Fruit fly (Drosophila melanogaster) S2 (cell line): Measurements from ENCODE around the gene CG42335.

Experiments
- CG8478 ChIP-seq: fragments of >200 bp; optimal IDR thresholded peaks from 2 replicates; lab custom pipeline; 2018
- CTCF ChIP-seq, 2 experiments: fragments of >200 bp; optimal IDR thresholded peaks; 2 replicates each; lab custom pipeline; 2018

- TF ChIP-seq CTCF (optimal IDR thresholded peaks at IDR 0.05; lab: Kevin White, UChicago): no peak
- no peak for TF ChIP-seq CG8478 (lab: Kevin White, UChicago)
These were observed 17.2 kb downstream of the CG42335 start, which contains the start of the genes GABA-B-R2 and CG6800 for dm6 chr3R:21775766-21776165.
